Fruit fly (Drosophila melanogaster) whole organism, embryonic: ENCODE data around the gene dib.

Experiments
- Bteb2 ChIP-seq: fragments of 200-800 bp; sonication (Bioruptor generic); optimal IDR thresholded peaks from 2 replicates; lab custom pipeline; 2016; ENCODE audit warnings: missing biosample characterization, missing genetic modification characterization
- CG1792 ChIP-seq: fragments of 200-800 bp; sonication (Bioruptor generic); optimal IDR thresholded peaks from 2 replicates; lab custom pipeline; 2016; ENCODE audit warnings: missing biosample characterization, missing genetic modification characterization
- CG2875 ChIP-seq: fragments of 200-800 bp; sonication (Bioruptor generic); optimal IDR thresholded peaks from 2 replicates; lab custom pipeline; 2017; ENCODE audit warnings: missing biosample characterization, mild to moderate bottlenecking, missing genetic modification characterization, missing genetic modification reagents
- CG6854 ChIP-seq: fragments of 200-800 bp; sonication (Bioruptor generic); optimal IDR thresholded peaks from 3 replicates; lab custom pipeline; 2017; ENCODE audit warnings: missing biosample characterization, mild to moderate bottlenecking, missing genetic modification characterization
- ewg ChIP-seq: fragments of 200-800 bp; sonication (Bioruptor generic); optimal IDR thresholded peaks from 3 replicates; lab custom pipeline; 2017; ENCODE audit warnings: mild to moderate bottlenecking, missing biosample characterization, missing genetic modification reagents, missing genetic modification characterization
- yki ChIP-seq: fragments of >200 bp; optimal IDR thresholded peaks from 3 replicates; lab custom pipeline; 2018

dm6 chr3L:4055438-4055962, 6.6 kb upstream of the dib start:
- no peak for TF ChIP-seq CG2875 (GFP tag; lab: Kevin White, UChicago)
- TF ChIP-seq yki = no peak
- no peak for TF ChIP-seq ewg (GFP tag; lab: Kevin White, UChicago)
- TF ChIP-seq CG6854 (GFP tag; lab: Kevin White, UChicago) = no peak
- no peak for TF ChIP-seq Bteb2 (GFP tag; lab: Kevin White, UChicago)
- no peak for TF ChIP-seq CG1792 (GFP tag; lab: Kevin White, UChicago)
